Fruit fly (Drosophila melanogaster): ENCODE results near the gene Sgs7.

Sgs7 gene

dm6 chr3L:11487327-11487973, 22.2 kb upstream of the Sgs7 start, which contains the start of gene chrb (continued):
- TF ChIP-seq CG11294 (GFP tag; IDR thresholded peaks at IDR 0.05) (no peak), CG11762 (GFP tag; optimal IDR thresholded peaks at IDR 0.05; ENCODE audit: insufficient read depth) (no peak), spab (GFP tag; optimal IDR thresholded peaks at IDR 0.05) (peak; percentile 43), CG3032 (tag; optimal IDR thresholded peaks at IDR 0.05) (peak; percentile 30), vri (GFP tag; optimal IDR thresholded peaks at IDR 0.05) (peak; percentile 68), Eip78C (GFP tag) (peak; percentile 74), CG9139 (GFP tag; optimal IDR thresholded peaks at IDR 0.05) (peak; percentile 65), topi (GFP tag; optimal IDR thresholded peaks at IDR 0.05) (peak; percentile 28), CG31627 (GFP tag; optimal IDR thresholded peaks at IDR 0.05) (no peak), Sox14 (GFP tag; optimal IDR thresholded peaks at IDR 0.05) (no peak), ss (GFP tag; optimal IDR thresholded peaks at IDR 0.05) (peak; percentile 76 to 79), Eip75B (GFP tag; optimal IDR thresholded peaks at IDR 0.05) (peak; percentile 58), net (GFP tag; optimal IDR thresholded peaks at IDR 0.05) (peak; percentile 73), cyc (GFP tag; optimal IDR thresholded peaks at IDR 0.05) (no peak), acj6 (GFP tag; optimal IDR thresholded peaks at IDR 0.05) (peak; percentile 3)

- TF ChIP-seq Eip78C (GFP tag) = peak; percentile 10
- TF ChIP-seq CG6163 (GFP tag; IDR thresholded peaks at IDR 0.05) = no peak
- TF ChIP-seq CG34406 (GFP tag; optimal IDR thresholded peaks at IDR 0.05) = no peak
- TF ChIP-seq spab (GFP tag; optimal IDR thresholded peaks at IDR 0.05) = no peak
- TF ChIP-seq CG10669 (GFP tag; optimal IDR thresholded peaks at IDR 0.05) = no peak
- no peak for TF ChIP-seq fd85E (GFP tag; optimal IDR thresholded peaks at IDR 0.05)
- TF ChIP-seq Gug (GFP tag; IDR thresholded peaks at IDR 0.05) = no peak
- TF ChIP-seq eg (GFP tag; IDR thresholded peaks at IDR 0.05) = no peak
These were observed 21.4 kb upstream of the Sgs7 start for dm6 chr3L:11488264-11488663.

- TF ChIP-seq spab (GFP tag; optimal IDR thresholded peaks at IDR 0.05) (no peak), fkh (GFP tag; optimal IDR thresholded peaks at IDR 0.05) (no peak), eg (GFP tag; IDR thresholded peaks at IDR 0.05) (0 out of 3 replicates have a peak, but pooled peaks have one; percentile 21), CG6163 (GFP tag; IDR thresholded peaks at IDR 0.05) (0 out of 3 replicates have a peak, but pooled peaks have one; percentile 19)
These were observed 20.2 kb upstream of the Sgs7 start for dm6 chr3L:11489489-11489888.

dm6 chr3L:11490539-11490938, 19.1 kb upstream of the Sgs7 start:
- TF ChIP-seq Smox (GFP tag; optimal IDR thresholded peaks at IDR 0.05) (no peak), CG7368 (GFP tag; optimal IDR thresholded peaks at IDR 0.05) (no peak), CG8632 (GFP tag; optimal IDR thresholded peaks at IDR 0.05) (no peak), CG6792 (GFP tag; optimal IDR thresholded peaks at IDR 0.05) (no peak), CG6163 (GFP tag; IDR thresholded peaks at IDR 0.05) (no peak), CG32006 (GFP tag; optimal IDR thresholded peaks at IDR 0.05) (no peak), Ets96B (tag; optimal IDR thresholded peaks at IDR 0.05) (no peak), vri (GFP tag; optimal IDR thresholded peaks at IDR 0.05) (peak; percentile 3)

- TF ChIP-seq CG6854 (GFP tag; optimal IDR thresholded peaks at IDR 0.05) (peak; percentile 53), CG9139 (GFP tag; optimal IDR thresholded peaks at IDR 0.05) (no peak), esn (GFP tag; optimal IDR thresholded peaks at IDR 0.05) (peak; percentile 84), dsx (GFP tag; optimal IDR thresholded peaks at IDR 0.05; ENCODE audit: poor library complexity, severe bottlenecking) (peak; percentile 48), Ets21C (GFP tag; optimal IDR thresholded peaks at IDR 0.05) (peak; percentile 78), Gug (GFP tag; IDR thresholded peaks at IDR 0.05) (peak; percentile 48), CG10669 (GFP tag; optimal IDR thresholded peaks at IDR 0.05) (peak; percentile 65), ss (GFP tag; optimal IDR thresholded peaks at IDR 0.05) (peak; percentile 43 to 49), Hr38 (GFP tag; optimal IDR thresholded peaks at IDR 0.05) (no peak), CG11902 (GFP tag; optimal IDR thresholded peaks at IDR 0.05) (peak; percentile 73), Eip93F (GFP tag; optimal IDR thresholded peaks at IDR 0.05) (no peak), Ets96B (tag; optimal IDR thresholded peaks at IDR 0.05) (peak; percentile 57), CG15336 (GFP tag; IDR thresholded peaks at IDR 0.05) (peak; percentile 50; the same call in 1 of the 2 replicates), Hr39 (GFP tag; optimal IDR thresholded peaks at IDR 0.05) (peak; percentile 90), Hr4 (GFP tag; optimal IDR thresholded peaks at IDR 0.05) (peak; percentile 52), CG3032 (tag; optimal IDR thresholded peaks at IDR 0.05) (peak; percentile 61), vri (GFP tag; optimal IDR thresholded peaks at IDR 0.05) (peak; percentile 65), acj6 (GFP tag; optimal IDR thresholded peaks at IDR 0.05) (peak; percentile 69), fd59A (GFP tag; optimal IDR thresholded peaks at IDR 0.05) (peak; percentile 17), CG16779 (tag; optimal IDR thresholded peaks at IDR 0.05) (no peak), Smox (GFP tag; optimal IDR thresholded peaks at IDR 0.05) (peak; percentile 80), CG7368 (GFP tag; optimal IDR thresholded peaks at IDR 0.05) (peak; percentile 62)
These were observed 18.3 kb upstream of the Sgs7 start for dm6 chr3L:11491222-11491873.
